Fruit fly (Drosophila melanogaster) whole organism, embryonic: ENCODE data around the gene CG42538.

Experiments used
- Adf1 ChIP-seq: fragments of 200-800 bp; sonication (Bioruptor generic); IDR thresholded peaks from 2 replicates; pipeline ENCODE4 v1.3.6; 2022; ENCODE audit warnings: missing biosample characterization, missing genetic modification characterization
- BtbVII ChIP-seq: fragments of 200-800 bp; sonication (Bioruptor generic); optimal IDR thresholded peaks from 3 replicates; lab custom pipeline; 2017; ENCODE audit warnings: missing biosample characterization, mild to moderate bottlenecking, missing genetic modification characterization
- CG10431 ChIP-seq: fragments of 200-800 bp; sonication (Bioruptor generic); optimal IDR thresholded peaks from 3 replicates; lab custom pipeline; 2018; ENCODE audit warnings: missing biosample characterization, mild to moderate bottlenecking, missing genetic modification characterization
- CG11723 ChIP-seq: fragments of 200-800 bp; sonication (Bioruptor generic); optimal IDR thresholded peaks from 2 replicates; lab custom pipeline; 2017; ENCODE audit warnings: missing biosample characterization, mild to moderate bottlenecking, missing genetic modification characterization
- CG13123 ChIP-seq: fragments of 200-800 bp; sonication (Bioruptor generic); optimal IDR thresholded peaks from 2 replicates; lab custom pipeline; 2016; ENCODE audit warnings: missing biosample characterization, missing genetic modification characterization
- CG14014 ChIP-seq: fragments of 200-800 bp; sonication (Bioruptor generic); IDR thresholded peaks from 2 replicates; pipeline ENCODE4 v1.3.6; 2022; ENCODE audit warnings: missing biosample characterization, missing genetic modification characterization
- CG16863 ChIP-seq: fragments of 200-800 bp; sonication (Bioruptor generic); optimal IDR thresholded peaks from 3 replicates; lab custom pipeline; 2016; ENCODE audit warnings: missing biosample characterization, missing genetic modification characterization
- CG31224 ChIP-seq: fragments of 200-800 bp; sonication (Bioruptor generic); IDR thresholded peaks from 2 replicates; pipeline ENCODE4 v1.3.6; 2022; ENCODE audit warnings: missing biosample characterization, missing genetic modification characterization
- CG6254 ChIP-seq: fragments of 200-800 bp; sonication (Bioruptor generic); optimal IDR thresholded peaks from 3 replicates; lab custom pipeline; 2017; ENCODE audit warnings: mild to moderate bottlenecking, missing biosample characterization, missing genetic modification reagents, missing genetic modification characterization
- CG7786 ChIP-seq: fragments of 200-800 bp; sonication (Bioruptor generic); optimal IDR thresholded peaks from 2 replicates; lab custom pipeline; 2016; ENCODE audit warnings: missing biosample characterization, missing genetic modification characterization
- CG8089 ChIP-seq: fragments of 200-800 bp; sonication (Bioruptor generic); optimal IDR thresholded peaks from 3 replicates; lab custom pipeline; 2016; ENCODE audit warnings: missing biosample characterization, missing genetic modification characterization
- CG8359 ChIP-seq: fragments of 200-800 bp; sonication (Bioruptor generic); optimal IDR thresholded peaks from 2 replicates; lab custom pipeline; 2017; ENCODE audit warnings: missing biosample characterization, mild to moderate bottlenecking, missing genetic modification characterization, borderline replicate concordance
- CG9932 ChIP-seq: fragments of 200-800 bp; sonication (Bioruptor generic); IDR thresholded peaks from 2 replicates; pipeline ENCODE4 v1.3.6; 2022; ENCODE audit warnings: missing biosample characterization, missing genetic modification characterization
- CrebB ChIP-seq: fragments of 200-800 bp; sonication (Bioruptor generic); optimal IDR thresholded peaks from 3 replicates; lab custom pipeline; 2018; ENCODE audit warnings: missing biosample characterization, mild to moderate bottlenecking, missing genetic modification characterization
- Dbx ChIP-seq: fragments of 200-800 bp; sonication (Bioruptor generic); IDR thresholded peaks from 3 replicates; pipeline ENCODE4 v1.3.6; 2022; ENCODE audit warnings: missing biosample characterization, missing genetic modification characterization
- Dip3 ChIP-seq: fragments of 200-800 bp; sonication (Bioruptor generic); optimal IDR thresholded peaks from 3 replicates; lab custom pipeline; 2016; ENCODE audit warnings: missing biosample characterization, missing genetic modification characterization
- Doc3 ChIP-seq: fragments of 200-800 bp; sonication (Bioruptor generic); IDR thresholded peaks from 3 replicates; pipeline ENCODE4 v1.3.6; 2022; ENCODE audit warnings: missing biosample characterization, missing genetic modification characterization; ENCODE audit not compliant: partially characterized antibody
- Fer2 ChIP-seq: fragments of 200-800 bp; sonication (Bioruptor generic); optimal IDR thresholded peaks from 2 replicates; lab custom pipeline; 2018; ENCODE audit warnings: missing biosample characterization, mild to moderate bottlenecking, missing genetic modification characterization, moderate library complexity
- HHEX ChIP-seq: fragments of 200-800 bp; sonication (Bioruptor generic); optimal IDR thresholded peaks from 3 replicates; lab custom pipeline; 2017; ENCODE audit warnings: missing biosample characterization, mild to moderate bottlenecking, missing genetic modification characterization, missing genetic modification reagents
- HLH54F ChIP-seq: fragments of 200-800 bp; sonication (Bioruptor generic); optimal IDR thresholded peaks from 3 replicates; lab custom pipeline; 2016; ENCODE audit warnings: missing biosample characterization, missing genetic modification characterization
- MBD-R2 ChIP-seq: fragments of 200-800 bp; sonication (Bioruptor generic); IDR thresholded peaks from 2 replicates; pipeline ENCODE4 v1.3.6; 2022; ENCODE audit warnings: missing biosample characterization, missing genetic modification characterization
- Nf-YC ChIP-seq: fragments of 200-800 bp; optimal IDR thresholded peaks from 3 replicates; lab custom pipeline; 2019; ENCODE audit warnings: missing biosample characterization, mild to moderate bottlenecking, missing genetic modification characterization, moderate library complexity
- Ptx1 ChIP-seq: fragments of 200-800 bp; sonication (Bioruptor generic); IDR thresholded peaks from 2 replicates; pipeline ENCODE4 v1.3.6; 2022; ENCODE audit warnings: missing biosample characterization, missing genetic modification characterization
- Sox102F ChIP-seq: fragments of 200-800 bp; sonication (Bioruptor generic); optimal IDR thresholded peaks from 2 replicates; lab custom pipeline; 2018; ENCODE audit warnings: missing biosample characterization, mild to moderate bottlenecking, missing genetic modification characterization, moderate library complexity
- Spps ChIP-seq: fragments of 200-800 bp; sonication (Bioruptor generic); optimal IDR thresholded peaks from 2 replicates; lab custom pipeline; 2018; ENCODE audit warnings: missing biosample characterization, mild to moderate bottlenecking, missing genetic modification characterization
- Sry-β ChIP-seq: fragments of 200-800 bp; sonication (Bioruptor generic); optimal IDR thresholded peaks from 2 replicates; lab custom pipeline; 2018; ENCODE audit warnings: missing biosample characterization, mild to moderate bottlenecking, missing genetic modification characterization, moderate library complexity
- Vsx1 ChIP-seq: fragments of 200-800 bp; sonication (Bioruptor generic); optimal IDR thresholded peaks from 2 replicates; lab custom pipeline; 2017; ENCODE audit warnings: missing biosample characterization, mild to moderate bottlenecking, missing genetic modification characterization, missing genetic modification reagents
- ab ChIP-seq: fragments of 200-800 bp; sonication (Bioruptor generic); optimal IDR thresholded peaks from 2 replicates; lab custom pipeline; 2016; ENCODE audit warnings: missing biosample characterization, missing genetic modification characterization
- btn ChIP-seq: fragments of 200-800 bp; sonication (Bioruptor generic); optimal IDR thresholded peaks from 2 replicates; lab custom pipeline; 2016; ENCODE audit warnings: missing biosample characterization, missing genetic modification characterization
- cas ChIP-seq: fragments of 200-800 bp; sonication (Bioruptor generic); IDR thresholded peaks from 2 replicates; pipeline ENCODE4 v1.3.6; 2022; ENCODE audit warnings: missing biosample characterization, missing genetic modification characterization
- chinmo ChIP-seq: fragments of 200-800 bp; sonication (Bioruptor generic); IDR thresholded peaks from 4 replicates; pipeline ENCODE4 v1.3.6; 2022; ENCODE audit warnings: missing biosample characterization, missing genetic modification characterization; ENCODE audit not compliant: partially characterized antibody
- dm ChIP-seq: fragments of 200-800 bp; sonication (Bioruptor generic); optimal IDR thresholded peaks from 3 replicates; lab custom pipeline; 2016; ENCODE audit warnings: missing biosample characterization, missing genetic modification characterization
- dmrt99B ChIP-seq: fragments of 200-800 bp; sonication (Bioruptor generic); optimal IDR thresholded peaks from 2 replicates; lab custom pipeline; 2018; ENCODE audit warnings: missing biosample characterization, mild to moderate bottlenecking, missing genetic modification characterization, moderate library complexity
- dpn ChIP-seq, 2 experiments: fragments of 200-800 bp; sonication (Bioruptor generic); optimal IDR thresholded peaks; 3 replicates each; lab custom pipeline; 2016; ENCODE audit warnings: missing biosample characterization in 2 of 2, missing genetic modification characterization in 2 of 2
- emc ChIP-seq: fragments of 200-800 bp; sonication (Bioruptor generic); optimal IDR thresholded peaks from 2 replicates; lab custom pipeline; 2016; ENCODE audit warnings: missing biosample characterization, missing genetic modification characterization
- ewg ChIP-seq: fragments of 200-800 bp; sonication (Bioruptor generic); optimal IDR thresholded peaks from 3 replicates; lab custom pipeline; 2017; ENCODE audit warnings: mild to moderate bottlenecking, missing biosample characterization, missing genetic modification reagents, missing genetic modification characterization
- exex ChIP-seq: fragments of 200-800 bp; sonication (Bioruptor generic); optimal IDR thresholded peaks from 4 replicates; lab custom pipeline; 2018; ENCODE audit warnings: missing biosample characterization, mild to moderate bottlenecking, missing genetic modification characterization, moderate library complexity
- fd3F ChIP-seq: fragments of 200-800 bp; sonication (Bioruptor generic); optimal IDR thresholded peaks from 2 replicates; lab custom pipeline; 2018; ENCODE audit warnings: missing biosample characterization, mild to moderate bottlenecking, missing genetic modification characterization, moderate library complexity
- gcm2 ChIP-seq: fragments of 200-800 bp; sonication (Bioruptor generic); optimal IDR thresholded peaks from 2 replicates; lab custom pipeline; 2016; ENCODE audit warnings: missing biosample characterization, missing genetic modification characterization
- grn ChIP-seq: fragments of 200-800 bp; sonication (Bioruptor generic); optimal IDR thresholded peaks from 3 replicates; lab custom pipeline; 2017; ENCODE audit warnings: missing biosample characterization, missing genetic modification characterization
- hb ChIP-seq: fragments of 200-800 bp; sonication (Bioruptor generic); IDR thresholded peaks from 3 replicates; pipeline ENCODE4 v1.3.6; 2022; ENCODE audit warnings: missing biosample characterization, missing genetic modification characterization; ENCODE audit not compliant: partially characterized antibody
- oc ChIP-seq: fragments of 200-800 bp; sonication (Bioruptor generic); optimal IDR thresholded peaks from 2 replicates; lab custom pipeline; 2018; ENCODE audit warnings: missing biosample characterization, mild to moderate bottlenecking, missing genetic modification characterization, moderate library complexity
- pan ChIP-seq, 4 experiments: fragments of >200 bp in 3 of 4; fragments of 200-800 bp in 1 of 4; sonication (Bioruptor generic) in 1 of 4; optimal IDR thresholded peaks in 3 of 4; IDR thresholded peaks in 1 of 4; 2 replicates each; pipeline versions ENCODE4 v1.3.6 to Lab custom; 2017 to 2022; ENCODE audit warnings: missing biosample characterization in 2 of 4, missing genetic modification characterization in 2 of 4, mixed read lengths in 1 of 4
- peb ChIP-seq: fragments of 200-800 bp; sonication (Bioruptor generic); IDR thresholded peaks from 2 replicates; pipeline ENCODE4 v1.3.6; 2022; ENCODE audit warnings: missing biosample characterization, missing genetic modification characterization
- sob ChIP-seq: fragments of 200-800 bp; sonication (Bioruptor generic); IDR thresholded peaks from 2 replicates; pipeline ENCODE4 v1.3.6; 2022; ENCODE audit warnings: missing biosample characterization, missing genetic modification characterization
- ssp ChIP-seq: fragments of 200-800 bp; sonication (Bioruptor generic); IDR thresholded peaks from 2 replicates; pipeline ENCODE4 v1.3.6; 2022; ENCODE audit warnings: missing biosample characterization, missing genetic modification characterization
- vnd ChIP-seq: fragments of 200-800 bp; sonication (Bioruptor generic); IDR thresholded peaks from 3 replicates; pipeline ENCODE4 v1.3.6; 2022; ENCODE audit warnings: missing biosample characterization, missing genetic modification characterization; ENCODE audit not compliant: partially characterized antibody
- wor ChIP-seq: fragments of 200-800 bp; sonication (Bioruptor generic); IDR thresholded peaks from 2 replicates; pipeline ENCODE4 v1.3.6; 2022; ENCODE audit warnings: missing biosample characterization, missing genetic modification characterization
- yki ChIP-seq: fragments of >200 bp; optimal IDR thresholded peaks from 3 replicates; lab custom pipeline; 2018
- z ChIP-seq: fragments of 200-800 bp; sonication (Bioruptor generic); IDR thresholded peaks from 3 replicates; pipeline ENCODE4 v1.3.6; 2022; ENCODE audit warnings: missing biosample characterization, missing genetic modification characterization

The CG42538 gene

DNA sequence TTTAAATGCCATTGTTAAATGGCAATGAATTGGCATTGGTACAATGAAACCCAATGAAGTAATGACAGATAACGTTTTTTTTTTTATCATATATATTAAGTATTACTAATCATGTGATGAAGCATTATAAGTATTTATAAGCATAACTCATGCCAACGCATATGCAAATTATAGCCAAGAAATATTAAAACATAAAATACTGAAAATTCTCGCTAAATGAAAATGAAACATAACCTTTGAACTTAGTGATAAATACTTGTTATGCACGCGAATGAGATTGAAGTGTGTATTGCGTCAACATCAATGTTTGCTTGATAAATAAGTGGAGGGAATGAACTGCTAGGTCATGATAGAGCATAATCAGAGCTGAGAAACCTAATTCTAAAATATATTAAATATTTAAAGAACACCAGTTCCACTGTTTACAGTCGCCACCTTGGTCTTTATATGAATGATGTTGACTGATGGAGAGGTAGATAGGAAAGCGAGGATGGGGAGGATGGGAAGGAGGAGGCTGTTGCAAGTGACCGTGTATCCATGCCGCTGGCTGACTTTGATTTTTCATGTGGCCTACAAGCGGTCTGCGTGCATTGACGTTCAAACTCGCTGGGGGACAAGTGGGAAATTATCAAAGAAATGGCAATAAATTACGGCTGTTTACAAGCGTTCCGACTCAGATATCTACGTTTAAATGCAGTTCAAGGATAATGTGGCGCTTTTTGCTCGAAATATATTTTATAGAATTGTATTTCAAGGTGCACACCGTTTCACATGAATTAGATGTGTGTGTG is 22.0 kb downstream of the CG42538 start (continued):
- TF ChIP-seq grn (GFP tag; lab: Kevin White, UChicago) (no peak), z (0 out of 3 replicates have a peak, but pooled peaks have one; percentile 20), CG10431 (GFP tag; lab: Kevin White, UChicago) (no peak), MBD-R2 (GFP tag; lab: Robert Waterston, UW) (no peak), CG9932 (GFP tag; lab: Robert Waterston, UW) (no peak), ab (GFP tag; lab: Kevin White, UChicago) (no peak), oc (tag; lab: Kevin White, UChicago) (no peak), sob (no peak), CG7786 (no peak), ssp (GFP tag; lab: Robert Waterston, UW) (no peak), dpn (GFP tag; optimal IDR thresholded peaks at IDR 0.05; lab: Kevin White, UChicago) (no peak), Dip3 (no peak), Ptx1 (GFP tag; lab: Robert Waterston, UW) (no peak), exex (tag; lab: Kevin White, UChicago) (no peak), dmrt99B (tag; lab: Kevin White, UChicago) (peak; percentile 14), cas (GFP tag; lab: Robert Waterston, UW) (no peak), CG6254 (peak; percentile 0), gcm2 (GFP tag; lab: Kevin White, UChicago) (no peak), ewg (GFP tag; lab: Kevin White, UChicago) (no peak), Sry-β (peak; percentile 16), Vsx1 (GFP tag; lab: Kevin White, UChicago) (peak; percentile 20), wor (GFP tag; lab: Robert Waterston, UW) (no peak), Sox102F (no peak), Dbx (no peak), hb (GFP tag; lab: Robert Waterston, UW) (no peak), BtbVII (GFP tag; lab: Kevin White, UChicago) (no peak), CG31224 (no peak), CG14014 (no peak), Nf-YC (tag; lab: Kevin White, UChicago) (no peak), Doc3 (GFP tag; lab: Robert Waterston, UW) (no peak), CG8359 (GFP tag; lab: Kevin White, UChicago) (peak; percentile 48), CrebB (tag; lab: Kevin White, UChicago) (no peak), btn (GFP tag; lab: Kevin White, UChicago) (no peak), Adf1 (no peak), CG8089 (GFP tag; lab: Kevin White, UChicago) (no peak), Spps (tag; lab: Kevin White, UChicago) (peak; percentile 51), chinmo (GFP tag; lab: Robert Waterston, UW) (0 out of 4 replicates have a peak, but pooled peaks have one; percentile 72), HHEX (GFP tag; lab: Kevin White, UChicago) (no peak), yki (lab: Kevin White, UChicago) (no peak), HLH54F (GFP tag; lab: Kevin White, UChicago) (no peak), pan (optimal IDR thresholded peaks at IDR 0.05; lab: Kevin White, UChicago) (no peak), pan (GFP tag; optimal IDR thresholded peaks at IDR 0.05 in 1 of 2, IDR thresholded peaks at IDR 0.05 in 1 of 2) (no peak), fd3F (GFP tag; lab: Kevin White, UChicago) (no peak), vnd (GFP tag; lab: Robert Waterston, UW) (no peak), Fer2 (no peak), dm (GFP tag; lab: Kevin White, UChicago) (no peak), emc (GFP tag; lab: Kevin White, UChicago) (no peak), CG16863 (GFP tag; lab: Kevin White, UChicago) (no peak), peb (GFP tag; lab: Robert Waterston, UW) (no peak), CG13123 (GFP tag; lab: Kevin White, UChicago) (no peak), CG11723 (GFP tag; lab: Kevin White, UChicago) (no peak)
